Fruit fly (Drosophila melanogaster): ENCODE data around the gene Rpt2.

The Rpt2 gene

DNA sequence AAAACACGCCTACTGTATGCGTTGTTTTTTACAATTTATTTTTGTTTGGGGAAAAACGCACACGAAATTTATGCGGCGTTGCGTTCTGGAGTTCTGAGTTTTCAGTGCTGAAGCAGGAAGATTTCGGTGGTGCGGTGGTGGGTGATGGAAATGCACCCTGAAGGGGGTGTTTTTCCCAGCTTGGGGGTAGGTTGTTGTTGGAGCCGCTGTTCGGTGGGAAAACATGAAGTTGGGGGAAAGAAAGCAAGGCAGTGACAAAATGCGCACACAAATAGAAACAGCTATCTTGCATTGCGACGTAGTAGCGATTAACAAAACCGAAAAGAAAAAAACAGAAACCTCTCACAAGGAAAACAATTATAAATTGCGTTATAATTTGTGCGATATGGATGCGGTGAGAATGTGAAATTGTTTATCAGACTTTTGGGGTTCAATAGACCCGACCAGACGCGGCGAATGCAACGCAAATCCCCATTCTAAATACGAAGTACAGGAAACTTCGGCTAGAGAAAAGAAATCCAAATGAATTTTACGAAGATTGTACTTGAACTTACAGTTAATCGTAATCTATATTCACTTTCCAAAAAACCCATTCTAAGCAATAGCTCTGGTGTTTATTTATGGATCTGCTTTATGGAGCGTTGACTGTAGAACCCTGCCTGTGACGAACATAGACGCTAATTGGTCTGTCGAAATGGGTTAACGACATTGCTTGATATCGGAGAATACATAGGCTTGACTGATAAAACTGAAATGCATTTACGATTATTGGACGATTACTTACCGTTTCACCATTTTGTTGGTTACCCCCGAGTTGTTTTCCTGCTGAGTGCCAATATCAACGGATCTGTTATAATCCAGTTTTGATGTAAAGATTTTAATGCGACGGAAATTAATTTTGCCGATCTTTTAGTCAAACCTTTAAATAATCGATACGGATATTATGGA lies 42.8 kb downstream of the Rpt2 start (continued):
- TF ChIP-seq CG12299 (tag; optimal IDR thresholded peaks at IDR 0.05) (no peak), chn (GFP tag; optimal IDR thresholded peaks at IDR 0.05) (no peak), cwo (GFP tag; optimal IDR thresholded peaks at IDR 0.05) (no peak), CG17612 (GFP tag; IDR thresholded peaks at IDR 0.05) (no peak), slou (GFP tag; optimal IDR thresholded peaks at IDR 0.05) (no peak), CG12744 (GFP tag; optimal IDR thresholded peaks at IDR 0.05) (no peak), Ravus (GFP tag; IDR thresholded peaks at IDR 0.05) (no peak), CG1792 (GFP tag; optimal IDR thresholded peaks at IDR 0.05) (no peak), stwl (tag; optimal IDR thresholded peaks at IDR 0.05) (no peak), gem (tag; optimal IDR thresholded peaks at IDR 0.05) (peak; percentile 57), ATbp (GFP tag; optimal IDR thresholded peaks at IDR 0.05) (peak; percentile 5), ftz-f1 (GFP tag; optimal IDR thresholded peaks at IDR 0.05) (no peak), CG6813 (GFP tag; optimal IDR thresholded peaks at IDR 0.05) (no peak), HLHmδ (GFP tag; optimal IDR thresholded peaks at IDR 0.05) (no peak), CG3281 (GFP tag; optimal IDR thresholded peaks at IDR 0.05) (no peak), CG2116 (GFP tag; optimal IDR thresholded peaks at IDR 0.05) (no peak), rib (GFP tag; IDR thresholded peaks at IDR 0.05) (no peak), z (GFP tag; IDR thresholded peaks at IDR 0.05) (no peak), Rfx (GFP tag; IDR thresholded peaks at IDR 0.05) (peak; percentile 38), BtbVII (GFP tag; optimal IDR thresholded peaks at IDR 0.05) (no peak), CG4424 (GFP tag; optimal IDR thresholded peaks at IDR 0.05) (no peak), nerfin-1 (tag; optimal IDR thresholded peaks at IDR 0.05) (peak; percentile 58), ci (GFP tag; IDR thresholded peaks at IDR 0.05) (peak; percentile 32; the same call in 1 of the 3 replicates), scrt (GFP tag; optimal IDR thresholded peaks at IDR 0.05) (no peak), Aef1 (GFP tag; IDR thresholded peaks at IDR 0.05) (0 out of 3 replicates have a peak, but pooled peaks have one; percentile 14), grau (tag; optimal IDR thresholded peaks at IDR 0.05) (peak; percentile 90), CG31224 (GFP tag; IDR thresholded peaks at IDR 0.05) (no peak), Taf1 (GFP tag; IDR thresholded peaks at IDR 0.05) (no peak), Abd-B (GFP tag; optimal IDR thresholded peaks at IDR 0.05) (no peak), da (GFP tag; optimal IDR thresholded peaks at IDR 0.05) (no peak), CG8388 (GFP tag; optimal IDR thresholded peaks at IDR 0.05) (peak; percentile 3), Xrp1 (GFP tag; IDR thresholded peaks at IDR 0.05) (peak; percentile 50; the same call in 1 of the 2 replicates), TFAM (GFP tag; optimal IDR thresholded peaks at IDR 0.05) (no peak), Pdp1 (GFP tag; optimal IDR thresholded peaks at IDR 0.05) (peak in 1 of 2 experiments; percentile 11), stc (GFP tag; IDR thresholded peaks at IDR 0.05) (no peak), gcm (GFP tag; optimal IDR thresholded peaks at IDR 0.05) (peak; percentile 13), CG4730 (GFP tag; IDR thresholded peaks at IDR 0.05) (0 out of 2 replicates have a peak, but pooled peaks have one; percentile 30), Dfd (GFP tag; optimal IDR thresholded peaks at IDR 0.05) (no peak), Elba2 (GFP tag; optimal IDR thresholded peaks at IDR 0.05) (no peak), ssp (GFP tag; IDR thresholded peaks at IDR 0.05) (no peak), CG9876 (GFP tag; optimal IDR thresholded peaks at IDR 0.05) (no peak), GATAe (GFP tag; conservative IDR thresholded peaks at IDR 0.05) (no peak), Spps (tag; optimal IDR thresholded peaks at IDR 0.05) (no peak), CoRest (tag; optimal IDR thresholded peaks at IDR 0.05) (no peak), exex (tag; optimal IDR thresholded peaks at IDR 0.05) (no peak), CG10979 (tag; optimal IDR thresholded peaks at IDR 0.05) (peak; percentile 30), CG9932 (GFP tag; IDR thresholded peaks at IDR 0.05) (peak; percentile 28; the same call in 1 of the 2 replicates), CG7271 (tag; optimal IDR thresholded peaks at IDR 0.05) (no peak), CG13123 (GFP tag; optimal IDR thresholded peaks at IDR 0.05) (no peak)

All from whole organism, embryonic.